Worm (Caenorhabditis elegans) whole organism, L4 larva: ENCODE results near the gene Y17G9A.4.

Experiments
- F10B5.3 ChIP-seq: sonication (generic microtip); optimal IDR thresholded peaks from 2 replicates; lab custom pipeline; 2016; ENCODE audit warnings: mild to moderate bottlenecking, missing genetic modification characterization, missing compliant biosample characterization
- T26A8.4 ChIP-seq: fragments of 200-800 bp; sonication (Bioruptor generic); IDR thresholded peaks from 2 replicates; pipeline ENCODE4 v1.3.6; 2022; ENCODE audit warnings: missing genetic modification characterization, missing compliant biosample characterization
- Y48G9A.11 ChIP-seq: fragments of 200-800 bp; sonication (Bioruptor generic); IDR thresholded peaks from 2 replicates; pipeline ENCODE4 v1.3.6; 2022; ENCODE audit warnings: missing genetic modification reagents, missing genetic modification characterization, missing compliant biosample characterization
- aha-1 ChIP-seq: fragments of 150-350 bp; peaks from one replicate; lab custom pipeline; 2014; ENCODE audit warnings: missing biosample characterization, missing genetic modification characterization
- arid-1 ChIP-seq: fragments of 200-800 bp; sonication (Bioruptor generic); conservative IDR thresholded peaks from 2 replicates; pipeline ENCODE4 v1.3.6; 2022; ENCODE audit warnings: missing genetic modification reagents, missing genetic modification characterization, missing compliant biosample characterization
- ceh-28 ChIP-seq: fragments of 150-350 bp; optimal IDR thresholded peaks from 2 replicates; lab custom pipeline; 2014; ENCODE audit warnings: missing biosample characterization, missing genetic modification reagents, missing genetic modification characterization
- ceh-62 ChIP-seq: sonication (generic microtip); optimal IDR thresholded peaks from 2 replicates; lab custom pipeline; 2017; ENCODE audit warnings: missing biosample characterization, missing genetic modification characterization
- ceh-82 ChIP-seq: sonication (generic microtip); optimal IDR thresholded peaks from 2 replicates; lab custom pipeline; 2017; ENCODE audit warnings: missing biosample characterization, missing genetic modification characterization
- daf-12 ChIP-seq: fragments of 150-350 bp; optimal IDR thresholded peaks from 2 replicates; lab custom pipeline; 2014; ENCODE audit warnings: missing biosample characterization, missing genetic modification reagents, missing genetic modification characterization
- daf-19 ChIP-seq: fragments of 200-800 bp; sonication (Bioruptor generic); conservative IDR thresholded peaks from 2 replicates; pipeline ENCODE4 v1.3.6; 2022; ENCODE audit warnings: missing genetic modification characterization, missing compliant biosample characterization
- dmd-8 ChIP-seq: fragments of 200-800 bp; sonication (Bioruptor generic); IDR thresholded peaks from 2 replicates; pipeline ENCODE4 v1.3.6; 2022; ENCODE audit warnings: missing genetic modification characterization, missing compliant biosample characterization
- dmd-9 ChIP-seq: fragments of 200-800 bp; sonication (Bioruptor generic); IDR thresholded peaks from 2 replicates; pipeline ENCODE4 v1.3.6; 2022; ENCODE audit warnings: missing genetic modification reagents, missing genetic modification characterization, missing compliant biosample characterization
- dve-1 ChIP-seq: sonication (generic microtip); optimal IDR thresholded peaks from 2 replicates; lab custom pipeline; 2017; ENCODE audit warnings: antibody characterized with exemption, mild to moderate bottlenecking, missing genetic modification characterization, missing compliant biosample characterization; ENCODE audit not compliant: insufficient read depth
- egl-27 ChIP-seq: sonication (generic microtip); optimal IDR thresholded peaks from 3 replicates; lab custom pipeline; 2017; ENCODE audit warnings: missing biosample characterization, missing genetic modification reagents, missing genetic modification characterization
- lin-1 ChIP-seq: fragments of 200-800 bp; sonication (Bioruptor generic); IDR thresholded peaks from 2 replicates; pipeline ENCODE4 v1.3.6; 2022; ENCODE audit warnings: missing genetic modification reagents, missing genetic modification characterization, missing compliant biosample characterization
- lin-13 ChIP-seq: fragments of 150-350 bp; optimal IDR thresholded peaks from 2 replicates; lab custom pipeline; 2014; ENCODE audit warnings: missing biosample characterization, missing genetic modification reagents, missing genetic modification characterization
- lin-15B ChIP-seq: fragments of 150-350 bp; sonication (generic microtip); optimal IDR thresholded peaks from 3 replicates; lab custom pipeline; 2014; ENCODE audit warnings: missing biosample characterization, missing genetic modification characterization
- mdl-1 ChIP-seq, 2 experiments: fragments of 150-350 bp in 1 of 2; sonication (generic microtip) in 1 of 2; optimal IDR thresholded peaks; 2 replicates each; lab custom pipeline; 2014 to 2017; ENCODE audit warnings: missing biosample characterization in 2 of 2, missing genetic modification characterization in 2 of 2
- mes-2 ChIP-seq: sonication (generic microtip); optimal IDR thresholded peaks from 2 replicates; lab custom pipeline; 2016; ENCODE audit warnings: missing genotype, mild to moderate bottlenecking, missing genetic modification characterization, missing compliant biosample characterization; ENCODE audit not compliant: poor library complexity, severe bottlenecking
- nhr-10 ChIP-seq: fragments of 150-350 bp; optimal IDR thresholded peaks from 2 replicates; lab custom pipeline; 2014; ENCODE audit warnings: missing biosample characterization, missing genetic modification characterization
- nhr-102 ChIP-seq: sonication (generic microtip); optimal IDR thresholded peaks from 2 replicates; lab custom pipeline; 2016; ENCODE audit warnings: mild to moderate bottlenecking, missing genetic modification characterization, moderate library complexity, missing compliant biosample characterization
- nhr-11 ChIP-seq: fragments of 150-350 bp; optimal IDR thresholded peaks from 2 replicates; lab custom pipeline; 2014; ENCODE audit warnings: missing biosample characterization, missing genetic modification characterization
- nhr-111 ChIP-seq: fragments of 200-800 bp; sonication (Bioruptor generic); optimal IDR thresholded peaks from 2 replicates; lab custom pipeline; 2018; ENCODE audit warnings: mild to moderate bottlenecking, missing genetic modification characterization, missing compliant biosample characterization
- nhr-25 ChIP-seq: sonication (generic microtip); optimal IDR thresholded peaks from 2 replicates; lab custom pipeline; 2017; ENCODE audit warnings: missing genetic modification characterization, mild to moderate bottlenecking, missing compliant biosample characterization, antibody characterized with exemption, moderate library complexity, borderline replicate concordance; ENCODE audit not compliant: insufficient read depth
- nhr-28 ChIP-seq: fragments of 150-350 bp; optimal IDR thresholded peaks from 2 replicates; lab custom pipeline; 2014; ENCODE audit warnings: missing biosample characterization, missing genetic modification characterization
- nhr-42 ChIP-seq: fragments of 200-800 bp; sonication (Bioruptor generic); IDR thresholded peaks from 2 replicates; pipeline ENCODE4 v1.3.6; 2022; ENCODE audit warnings: missing genetic modification characterization, missing compliant biosample characterization
- php-3 ChIP-seq: fragments of 200-800 bp; sonication (Bioruptor generic); IDR thresholded peaks from 2 replicates; pipeline ENCODE4 v1.3.6; 2022; ENCODE audit warnings: missing genetic modification reagents, missing genetic modification characterization, missing compliant biosample characterization
- rbr-2 ChIP-seq: sonication (generic microtip); optimal IDR thresholded peaks from 2 replicates; lab custom pipeline; 2016; ENCODE audit warnings: missing genotype, missing genetic modification characterization, missing compliant biosample characterization
- saeg-2 ChIP-seq: fragments of 200-800 bp; sonication (Bioruptor generic); IDR thresholded peaks from 2 replicates; pipeline ENCODE4 v1.3.6; 2022; ENCODE audit warnings: missing genetic modification reagents, missing genetic modification characterization, missing compliant biosample characterization
- zfp-3 ChIP-seq: fragments of 200-800 bp; sonication (Bioruptor generic); conservative IDR thresholded peaks from 2 replicates; pipeline ENCODE4 v1.3.6; 2022; ENCODE audit warnings: missing genetic modification reagents, missing genetic modification characterization, missing compliant biosample characterization
- zip-2 ChIP-seq: fragments of 150-350 bp; optimal IDR thresholded peaks from 2 replicates; lab custom pipeline; 2014; ENCODE audit warnings: missing biosample characterization, missing genetic modification characterization

The Y17G9A.4 gene

ce11 chrIV:4861449-4861848 is at the start of gene Y17G9A.4, which contains the start of gene str-173:
Gene Y17G9A.4 (minus strand): TSS chrIV:4861549.
Gene str-173 (plus strand): TSS chrIV:4861773.
- TF ChIP-seq rbr-2 (tag; lab: Kevin White, UChicago) (no peak), mes-2 (tag; lab: Kevin White, UChicago) (no peak), nhr-102 (tag; lab: Kevin White, UChicago) (no peak), zip-2 (no peak)

ce11 chrIV:4909039-4909438 is 47.7 kb upstream of the Y17G9A.4 start, which contains the start of gene str-159:
Gene str-159 (plus strand): TSS chrIV:4909339.
- TF ChIP-seq nhr-42 (GFP tag; lab: Robert Waterston, UW) (no peak), lin-15B (no peak), dmd-8 (GFP tag; lab: Robert Waterston, UW) (no peak), zfp-3 (GFP tag; lab: Robert Waterston, UW) (no peak), nhr-11 (no peak), aha-1 (tag; lab: Kevin White, UChicago) (no peak), nhr-28 (tag; lab: Kevin White, UChicago) (no peak), lin-13 (GFP tag; lab: Kevin White, UChicago) (no peak)

ce11 chrIV:4905645-4906135 is 44.3 kb upstream of the Y17G9A.4 start, which contains the start of gene T08B6.4:
Gene T08B6.4 (plus strand): TSS chrIV:4905695.
- TF ChIP-seq ceh-28 (tag; lab: Kevin White, UChicago) (peak; percentile 87), lin-1 (GFP tag; lab: Robert Waterston, UW) (no peak), dve-1 (no peak), aha-1 (tag; lab: Kevin White, UChicago) (peak; percentile 12), Y48G9A.11 (GFP tag; lab: Robert Waterston, UW) (no peak), saeg-2 (GFP tag; lab: Robert Waterston, UW) (no peak), daf-19 (GFP tag; lab: Robert Waterston, UW) (no peak), arid-1 (GFP tag; lab: Robert Waterston, UW) (no peak), egl-27 (tag; lab: Kevin White, UChicago) (no peak)

ce11 chrIV:4903961-4904360 is 42.6 kb upstream of the Y17G9A.4 start, which contains the start of gene str-161:
Gene str-161 (minus strand): TSS chrIV:4904061.
- no peak for TF ChIP-seq dmd-9 (GFP tag; lab: Robert Waterston, UW)
- no peak for TF ChIP-seq nhr-25
- TF ChIP-seq aha-1 (tag; lab: Kevin White, UChicago) = peak; percentile 52
- TF ChIP-seq mdl-1 (tag; optimal IDR thresholded peaks at IDR 0.05; lab: Kevin White, UChicago) = no peak
- TF ChIP-seq, all 104 proteins: peak for 1

ce11 chrIV:4890543-4890942 is 29.2 kb upstream of the Y17G9A.4 start, which contains the start of gene T08B6.9:
Gene T08B6.9 (plus strand): TSS chrIV:4890843.
- TF ChIP-seq zfp-3 (GFP tag; lab: Robert Waterston, UW) = no peak
- TF ChIP-seq nhr-111 (GFP tag; lab: Kevin White, UChicago) = no peak
- no peak for TF ChIP-seq F10B5.3 (tag; lab: Kevin White, UChicago)
- no peak for TF ChIP-seq lin-1 (GFP tag; lab: Robert Waterston, UW)
- no peak for TF ChIP-seq T26A8.4 (GFP tag; lab: Robert Waterston, UW)
- no peak for TF ChIP-seq nhr-10 (tag; lab: Kevin White, UChicago)
- no peak for TF ChIP-seq php-3 (GFP tag; lab: Robert Waterston, UW)
- TF ChIP-seq zip-2 = no peak
- TF ChIP-seq, all 104 proteins: peak for 0

ce11 chrIV:4889613-4890012 is 28.3 kb upstream of the Y17G9A.4 start, which contains the start of gene sgnh-1:
Gene sgnh-1 (plus strand): TSS chrIV:4889913.
- no peak for TF ChIP-seq ceh-62
- no peak for TF ChIP-seq dmd-8 (GFP tag; lab: Robert Waterston, UW)
- TF ChIP-seq ceh-82 (tag; lab: Kevin White, UChicago) = no peak
- no peak for TF ChIP-seq daf-12 (tag; lab: Kevin White, UChicago)
- TF ChIP-seq, all 104 proteins: peak for 0
